Fruit fly (Drosophila melanogaster): ENCODE measurements around the gene Hsc70-2.

Gene Hsc70-2

DNA sequence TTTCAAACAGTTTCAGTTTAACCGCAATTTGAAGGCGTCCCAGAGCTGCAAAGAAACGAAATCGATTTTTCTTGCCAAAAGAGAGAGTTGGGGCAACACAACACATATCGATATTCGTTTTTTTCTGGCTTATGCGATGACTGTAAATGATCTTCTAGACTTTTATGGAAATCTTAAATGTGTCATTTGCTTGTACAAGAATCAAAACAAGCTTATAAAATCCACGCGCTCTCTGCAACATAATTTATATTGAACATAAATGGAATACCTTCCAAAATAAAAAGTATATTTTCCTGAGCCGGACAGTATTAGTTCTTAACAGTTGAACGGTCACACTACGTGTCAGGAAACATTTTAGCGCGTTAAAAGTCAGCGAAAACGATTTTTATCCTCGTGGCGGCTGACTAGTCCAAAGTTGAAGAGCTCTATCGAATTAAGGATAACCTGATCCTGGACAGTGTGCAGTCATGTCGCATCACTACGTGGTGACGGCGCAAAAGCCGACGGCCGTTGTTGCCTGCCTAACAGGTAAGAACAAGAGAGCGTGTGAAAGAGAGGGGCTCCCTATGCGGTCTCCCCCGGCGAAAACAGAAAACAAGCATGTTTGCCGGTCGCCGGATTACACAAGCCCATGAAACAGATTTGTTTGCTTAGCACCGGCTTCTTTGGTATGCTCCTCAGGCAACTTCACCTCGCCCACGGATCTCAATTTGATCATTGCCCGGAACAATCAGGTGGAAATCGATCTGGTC is 7.6 kb downstream of the Hsc70-2 start, which contains the start of gene pic (continued):
- TF ChIP-seq gem (tag; optimal IDR thresholded peaks at IDR 0.05) (no peak), CG17328 (GFP tag; IDR thresholded peaks at IDR 0.05) (no peak), CG9932 (GFP tag; IDR thresholded peaks at IDR 0.05) (no peak), CG7271 (tag; optimal IDR thresholded peaks at IDR 0.05) (no peak), HHEX (GFP tag; optimal IDR thresholded peaks at IDR 0.05) (no peak), pita (GFP tag; optimal IDR thresholded peaks at IDR 0.05) (no peak), vnd (GFP tag; IDR thresholded peaks at IDR 0.05; ENCODE audit: partially characterized antibody) (peak; percentile 70), repo (GFP tag; optimal IDR thresholded peaks at IDR 0.05) (no peak), Neu2 (GFP tag; optimal IDR thresholded peaks at IDR 0.05; ENCODE audit: borderline replicate concordance) (no peak), CG10654 (GFP tag; optimal IDR thresholded peaks at IDR 0.05) (no peak), twi (tag; optimal IDR thresholded peaks at IDR 0.05) (no peak), CG10366 (GFP tag; IDR thresholded peaks at IDR 0.05) (no peak), gcm (GFP tag; optimal IDR thresholded peaks at IDR 0.05) (no peak), slp2 (GFP tag; optimal IDR thresholded peaks at IDR 0.05) (no peak), CG17568 (GFP tag; optimal IDR thresholded peaks at IDR 0.05) (no peak), CG14014 (GFP tag; IDR thresholded peaks at IDR 0.05) (no peak), CG11504 (tag; optimal IDR thresholded peaks at IDR 0.05) (no peak), Doc3 (GFP tag; IDR thresholded peaks at IDR 0.05; ENCODE audit: partially characterized antibody) (peak; percentile 76), Tbp (GFP tag; optimal IDR thresholded peaks at IDR 0.05) (no peak), dysf (GFP tag; IDR thresholded peaks at IDR 0.05) (no peak), gfzf (GFP tag; optimal IDR thresholded peaks at IDR 0.05) (peak; percentile 90)

DNA sequence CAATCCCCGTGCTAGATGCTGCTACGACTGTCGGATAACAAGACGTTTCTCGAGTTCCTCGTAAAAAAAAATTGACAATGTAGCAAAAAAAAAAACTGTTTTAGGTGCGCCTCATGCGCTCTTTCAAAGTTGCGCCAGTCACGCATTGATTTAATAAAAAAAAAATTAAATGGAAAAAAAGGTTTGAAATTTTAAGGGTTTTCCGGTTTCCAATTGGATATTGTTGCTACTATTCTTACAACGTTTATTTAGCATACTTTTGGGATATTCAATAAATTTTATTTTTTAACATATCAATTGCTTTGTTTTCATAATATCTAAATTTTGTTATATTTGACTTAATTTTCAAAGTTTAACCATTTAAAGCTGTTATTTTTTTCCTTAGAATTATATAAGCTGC is 12.0 kb downstream of the Hsc70-2 start:
- TF ChIP-seq insv (GFP tag; optimal IDR thresholded peaks at IDR 0.05): peak; percentile 7 to 92
- no peak for TF ChIP-seq run (tag; optimal IDR thresholded peaks at IDR 0.05)
- no peak for TF ChIP-seq Camta (GFP tag; optimal IDR thresholded peaks at IDR 0.05)
- TF ChIP-seq Drgx (GFP tag; IDR thresholded peaks at IDR 0.05): no peak
- TF ChIP-seq CG17912 (GFP tag; optimal IDR thresholded peaks at IDR 0.05): no peak
- no peak for TF ChIP-seq CG12219 (GFP tag; optimal IDR thresholded peaks at IDR 0.05)
- TF ChIP-seq danr (GFP tag; IDR thresholded peaks at IDR 0.05): no peak

DNA sequence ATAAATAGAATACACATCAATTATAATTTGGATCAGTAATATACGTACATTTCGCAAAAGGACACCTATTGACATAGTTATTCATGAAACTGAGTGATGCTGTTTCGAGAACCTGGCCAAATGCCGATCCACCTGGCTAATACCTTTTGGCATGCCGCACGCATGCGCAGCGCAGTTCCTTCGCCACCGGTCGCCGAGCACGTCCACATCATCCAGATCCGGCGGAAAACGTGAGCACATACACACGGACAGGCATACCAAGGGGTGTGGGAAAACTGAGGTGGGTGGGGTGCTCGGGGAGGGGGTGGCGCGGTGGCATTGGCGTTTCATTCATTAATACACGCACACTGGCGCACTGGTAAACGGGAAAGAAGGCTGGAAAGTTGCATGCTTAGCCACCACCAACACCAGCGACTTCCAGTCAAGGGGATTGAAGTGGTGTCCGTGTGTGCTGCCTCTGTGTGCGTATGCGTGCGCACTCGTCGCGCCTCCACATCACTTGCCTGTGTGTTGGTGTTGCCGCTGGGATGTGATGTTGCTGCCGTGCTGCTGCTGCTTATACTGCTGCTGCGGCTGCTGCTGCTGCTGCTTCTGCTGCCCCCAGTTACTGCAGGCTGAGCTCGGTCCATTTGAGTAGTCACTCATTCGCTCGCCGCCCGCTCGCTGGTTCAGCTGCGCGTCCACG is 12.7 kb downstream of the Hsc70-2 start, which contains the start of gene sim:
Gene sim, plus strand, starts transcription at position 635 of the 685 bp plus-strand sequence.
- TF ChIP-seq Chrac-16 (GFP tag; optimal IDR thresholded peaks at IDR 0.05) (no peak), nmo (GFP tag; optimal IDR thresholded peaks at IDR 0.05) (no peak), Opbp (GFP tag; IDR thresholded peaks at IDR 0.05; ENCODE audit: partially characterized antibody) (0 out of 3 replicates have a peak, but pooled peaks have one; percentile 31), CG11695 (GFP tag; IDR thresholded peaks at IDR 0.05) (no peak), sna (GFP tag; IDR thresholded peaks at IDR 0.05; ENCODE audit: partially characterized antibody) (peak; percentile 32; the same call in 1 of the 2 replicates), z (GFP tag; IDR thresholded peaks at IDR 0.05) (peak; percentile 72; the same call in 2 of the 3 replicates), CG7786 (GFP tag; optimal IDR thresholded peaks at IDR 0.05) (no peak), ewg (GFP tag; optimal IDR thresholded peaks at IDR 0.05) (peak; percentile 83), CG4820 (GFP tag; optimal IDR thresholded peaks at IDR 0.05) (no peak), CG13123 (GFP tag; optimal IDR thresholded peaks at IDR 0.05) (no peak), Jarid2 (GFP tag; optimal IDR thresholded peaks at IDR 0.05) (peak; percentile 43), Nf-YA (GFP tag; IDR thresholded peaks at IDR 0.05) (0 out of 2 replicates have a peak, but pooled peaks have one; percentile 28), Lhr (GFP tag; optimal IDR thresholded peaks at IDR 0.05) (no peak), Kr (GFP tag; optimal IDR thresholded peaks at IDR 0.05) (no peak), bbx (GFP tag; IDR thresholded peaks at IDR 0.05; ENCODE audit: partially characterized antibody) (no peak), ci (GFP tag; IDR thresholded peaks at IDR 0.05) (0 out of 3 replicates have a peak, but pooled peaks have one; percentile 10), peb (GFP tag; IDR thresholded peaks at IDR 0.05) (no peak), sim (GFP tag; IDR thresholded peaks at IDR 0.05) (peak; percentile 59; the same call in 1 of the 2 replicates), CG16815 (GFP tag; optimal IDR thresholded peaks at IDR 0.05) (no peak)

Measured in whole organism, embryonic.